Worm (Caenorhabditis elegans): ENCODE measurements around the gene nhr-158.

nhr-158 gene

ce11 chrV:3902458-3903157 lies 28.7 kb upstream of the nhr-158 start, which contains the start of the genes str-229 and srh-190:
Gene str-229 (minus strand): TSS chrV:3902558.
Gene srh-190 (plus strand): TSS chrV:3903107.
- TF ChIP-seq dmd-4 (tag; optimal IDR thresholded peaks at IDR 0.05; ENCODE audit: borderline replicate concordance) (no peak), ets-4 (tag; optimal IDR thresholded peaks at IDR 0.05) (no peak), hlh-15 (tag; optimal IDR thresholded peaks at IDR 0.05) (no peak), ceh-18 (tag; optimal IDR thresholded peaks at IDR 0.05) (no peak), ceh-9 (tag; optimal IDR thresholded peaks at IDR 0.05) (no peak), C08G9.2 (tag; optimal IDR thresholded peaks at IDR 0.05) (no peak), nhr-11 (tag; optimal IDR thresholded peaks at IDR 0.05) (no peak), Y22D7AL.16 (tag; optimal IDR thresholded peaks at IDR 0.05) (no peak), hlh-13 (GFP tag; optimal IDR thresholded peaks at IDR 0.05) (no peak), hlh-6 (tag; optimal IDR thresholded peaks at IDR 0.05) (no peak), elt-4 (tag; optimal IDR thresholded peaks at IDR 0.05) (no peak), ceh-45 (GFP tag; IDR thresholded peaks at IDR 0.05) (no peak), dve-1 (tag; optimal IDR thresholded peaks at IDR 0.05) (no peak)

- TF ChIP-seq sdc-2 (tag; optimal IDR thresholded peaks at IDR 0.05) (no peak), fkh-6 (tag; optimal IDR thresholded peaks at IDR 0.05) (no peak), ceh-14 (tag; optimal IDR thresholded peaks at IDR 0.05) (no peak), nfya-1 (tag; optimal IDR thresholded peaks at IDR 0.05) (no peak), pax-1 (tag; optimal IDR thresholded peaks at IDR 0.05) (no peak), gmeb-2 (tag; optimal IDR thresholded peaks at IDR 0.05) (no peak), pha-2 (tag; optimal IDR thresholded peaks at IDR 0.05) (no peak), odd-2 (tag; optimal IDR thresholded peaks at IDR 0.05) (no peak), hlh-15 (tag; optimal IDR thresholded peaks at IDR 0.05) (no peak), lin-11 (tag; optimal IDR thresholded peaks at IDR 0.05) (no peak), dmd-4 (tag; optimal IDR thresholded peaks at IDR 0.05; ENCODE audit: borderline replicate concordance) (no peak), mec-3 (tag; optimal IDR thresholded peaks at IDR 0.05; ENCODE audit: borderline replicate concordance) (no peak), pat-9 (tag; optimal IDR thresholded peaks at IDR 0.05) (no peak), ets-4 (tag; optimal IDR thresholded peaks at IDR 0.05) (no peak), unc-42 (tag; optimal IDR thresholded peaks at IDR 0.05) (no peak), unc-55 (GFP tag; optimal IDR thresholded peaks at IDR 0.05) (no peak), ama-1 (optimal IDR thresholded peaks at IDR 0.05) (no peak), ceh-18 (tag; optimal IDR thresholded peaks at IDR 0.05) (no peak)
These were observed 26.1 kb upstream of the nhr-158 start, which contains the start of gene irld-22 for ce11 chrV:3900102-3900501. Gene irld-22 (minus strand): TSS chrV:3900202.

- TF ChIP-seq ceh-22 (tag; optimal IDR thresholded peaks at IDR 0.05) (no peak), C38D4.7 (GFP tag; optimal IDR thresholded peaks at IDR 0.05) (no peak)
These were observed 22.1 kb upstream of the nhr-158 start for ce11 chrV:3896018-3896417.

- TF ChIP-seq gmeb-2 (tag; optimal IDR thresholded peaks at IDR 0.05): no peak
- no peak for TF ChIP-seq ceh-19 (GFP tag; optimal IDR thresholded peaks at IDR 0.05)
- TF ChIP-seq zip-5 (tag; optimal IDR thresholded peaks at IDR 0.05): no peak
- TF ChIP-seq ceh-2 (tag; optimal IDR thresholded peaks at IDR 0.05): no peak
These were observed 20.7 kb upstream of the nhr-158 start, which contains the start of gene sre-9 for ce11 chrV:3894661-3895060. Gene sre-9 (plus strand): TSS chrV:3894961.

ce11 chrV:3892361-3892904 lies 18.5 kb upstream of the nhr-158 start, which contains the start of gene C17E7.4:
Gene C17E7.4 (plus strand): TSS chrV:3892854.
- TF ChIP-seq C38D4.7 (GFP tag; optimal IDR thresholded peaks at IDR 0.05) (no peak), ceh-22 (tag; optimal IDR thresholded peaks at IDR 0.05) (no peak), hlh-13 (GFP tag; optimal IDR thresholded peaks at IDR 0.05) (no peak), ceh-6 (GFP tag; optimal IDR thresholded peaks at IDR 0.05) (no peak), fkh-10 (GFP tag; optimal IDR thresholded peaks at IDR 0.05) (no peak), ceh-31 (tag; optimal IDR thresholded peaks at IDR 0.05) (no peak), elt-2 (tag; optimal IDR thresholded peaks at IDR 0.05) (no peak), pros-1 (tag; optimal IDR thresholded peaks at IDR 0.05) (no peak), fax-1 (tag; optimal IDR thresholded peaks at IDR 0.05) (no peak), ceh-19 (GFP tag; optimal IDR thresholded peaks at IDR 0.05) (no peak), ceh-14 (tag; optimal IDR thresholded peaks at IDR 0.05) (no peak), Y22D7AL.16 (tag; optimal IDR thresholded peaks at IDR 0.05) (no peak)
